Fruit fly (Drosophila melanogaster) S2 (cell line): ENCODE data around the gene Myc.

Source experiments
- CG8478 ChIP-seq: fragments of >200 bp; optimal IDR thresholded peaks from 2 replicates; lab custom pipeline; 2018
- CTCF ChIP-seq, 2 experiments: fragments of >200 bp; optimal IDR thresholded peaks; 2 replicates each; lab custom pipeline; 2018

DNA sequence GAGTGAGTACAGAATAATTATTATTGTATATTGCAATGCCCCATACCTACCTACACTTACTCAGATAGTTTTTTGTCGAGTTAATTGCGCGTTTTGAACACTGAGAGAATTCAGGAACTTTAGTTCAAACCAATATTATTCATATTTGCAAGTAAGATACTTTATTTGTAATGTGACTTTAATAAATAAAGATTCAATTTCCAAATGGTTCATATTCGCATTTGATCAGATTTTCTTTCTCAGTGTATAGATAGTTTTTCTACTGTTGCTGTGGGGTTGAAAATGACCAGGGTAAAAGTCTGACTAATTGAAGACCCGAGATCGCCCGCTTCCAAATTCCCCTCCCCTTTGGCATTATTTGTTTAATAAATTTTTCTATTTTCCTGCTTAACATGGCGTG is 21.2 kb downstream of the Myc start:
- TF ChIP-seq CTCF (optimal IDR thresholded peaks at IDR 0.05; lab: Kevin White, UChicago) (no peak), CG8478 (lab: Kevin White, UChicago) (no peak)
